Worm (Caenorhabditis elegans) whole organism, midembryonic: ENCODE measurements around the gene F17C11.13.

ENCODE experiments used
- T22C8.4 ChIP-seq: fragments of 200-800 bp; sonication (Bioruptor generic); IDR thresholded peaks from 2 replicates; pipeline ENCODE4 v1.3.6; 2022; ENCODE audit warnings: missing genetic modification characterization, missing compliant biosample characterization
- cog-1 ChIP-seq: sonication (generic microtip); optimal IDR thresholded peaks from 2 replicates; lab custom pipeline; 2016; ENCODE audit warnings: missing genetic modification characterization, missing compliant biosample characterization
- flt-1 ChIP-seq: fragments of 200-800 bp; sonication (Bioruptor generic); IDR thresholded peaks from 2 replicates; pipeline ENCODE4 v1.3.6; 2022; ENCODE audit warnings: missing genetic modification characterization, missing compliant biosample characterization
- klf-2 ChIP-seq: fragments of 200-800 bp; sonication (Bioruptor generic); conservative IDR thresholded peaks from 2 replicates; pipeline ENCODE4 v1.3.6; 2022; ENCODE audit warnings: missing genetic modification reagents, missing genetic modification characterization, missing compliant biosample characterization
- ref-1 ChIP-seq: fragments of 200-800 bp; sonication (Bioruptor generic); conservative IDR thresholded peaks from 2 replicates; pipeline ENCODE4 v1.3.6; 2022; ENCODE audit warnings: missing genetic modification reagents, missing genetic modification characterization, missing compliant biosample characterization
- ztf-23 ChIP-seq: fragments of 200-800 bp; sonication (Bioruptor generic); IDR thresholded peaks from 2 replicates; pipeline ENCODE4 v1.3.6; 2022; ENCODE audit warnings: missing genetic modification reagents, missing genetic modification characterization, missing compliant biosample characterization

DNA sequence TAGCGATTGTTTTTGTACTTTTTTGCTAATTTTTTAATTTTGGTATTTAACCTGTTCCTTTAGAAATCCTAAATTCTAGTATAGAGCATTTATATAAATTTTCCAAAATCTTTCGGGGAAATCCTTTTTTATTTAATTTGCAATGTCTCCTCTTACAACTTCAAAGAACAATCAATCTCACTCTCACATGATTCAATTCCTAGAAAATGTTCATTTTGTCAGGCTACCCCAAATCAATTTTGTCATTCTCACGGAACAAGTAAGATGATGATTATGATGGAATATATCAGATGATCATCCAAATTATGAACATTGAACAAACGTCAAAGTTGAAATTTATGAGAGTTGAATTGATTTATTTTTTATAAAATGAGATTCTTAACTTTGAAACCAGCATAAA lies 18.4 kb upstream of the F17C11.13 start:
- TF ChIP-seq cog-1 (tag; lab: Kevin White, UChicago) (no peak), ztf-23 (no peak), ref-1 (GFP tag; lab: Robert Waterston, UW) (no peak), klf-2 (GFP tag; lab: Robert Waterston, UW) (no peak), flt-1 (GFP tag; lab: Robert Waterston, UW) (no peak), T22C8.4 (GFP tag; lab: Robert Waterston, UW) (no peak)
